Worm (Caenorhabditis elegans): Measurements from ENCODE around the gene F10C1.1.

DNA sequence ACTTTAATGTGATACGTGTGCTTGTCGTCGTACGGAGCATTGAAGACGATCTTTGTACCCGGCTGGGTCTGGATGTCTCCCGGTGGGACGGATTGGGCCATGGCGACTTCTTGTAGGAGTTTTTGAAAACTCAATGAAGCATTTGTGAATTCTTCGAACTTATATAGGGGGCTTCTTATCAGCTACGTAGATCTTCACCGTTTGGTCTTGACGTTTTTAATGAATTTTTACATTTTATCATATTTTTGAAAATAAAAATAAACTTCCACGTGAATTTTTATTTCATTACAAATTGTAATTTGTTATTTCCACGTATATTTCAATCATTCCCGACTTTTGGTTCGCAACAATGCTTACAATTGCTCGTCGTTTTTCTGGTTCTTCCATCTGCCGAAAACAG, 36.2 kb downstream of the F10C1.1 start, which contains the start of the genes msp-64 and ZK1248.5:
- TF ChIP-seq him-1 (tag; optimal IDR thresholded peaks at IDR 0.05) (no peak), W03F9.2 (tag; optimal IDR thresholded peaks at IDR 0.05) (no peak)

All from whole organism, L4/young adult.